Fruit fly (Drosophila melanogaster) whole organism: ENCODE measurements around the gene dachs.

Experiments
- CG8478 ChIP-seq: fragments of >200 bp; optimal IDR thresholded peaks from 2 replicates; lab custom pipeline; 2018; ENCODE audit warnings: inconsistent platforms
- Dll ChIP-seq: fragments of >200 bp; optimal IDR thresholded peaks from 2 replicates; lab custom pipeline; 2017
- pan ChIP-seq: fragments of >200 bp; optimal IDR thresholded peaks from 2 replicates; lab custom pipeline; 2017
- psq ChIP-seq: fragments of >200 bp; optimal IDR thresholded peaks from 2 replicates; lab custom pipeline; 2017

dm6 chr2L:8478911-8479706 is 12.5 kb downstream of the dachs start:
- TF ChIP-seq pan, result no peak
- TF ChIP-seq CG8478 (lab: Kevin White, UChicago), result no peak
- TF ChIP-seq psq (lab: Kevin White, UChicago), result no peak
- TF ChIP-seq Dll, result no peak
